Worm (Caenorhabditis elegans) whole organism, L4 larva: ENCODE results near the gene frpr-9.
A peak's percentile ranks its signal among the peaks of the same experiment; 100 is the strongest.

Source experiments
- D1046.2 ChIP-seq: fragments of 200-800 bp; sonication (Bioruptor generic); IDR thresholded peaks from 2 replicates; pipeline ENCODE4 v1.3.6; 2022; ENCODE audit warnings: missing genetic modification characterization, missing compliant biosample characterization
- F10B5.3 ChIP-seq: sonication (generic microtip); optimal IDR thresholded peaks from 2 replicates; lab custom pipeline; 2016; ENCODE audit warnings: mild to moderate bottlenecking, missing genetic modification characterization, missing compliant biosample characterization
- F26F4.8 ChIP-seq: fragments of 200-800 bp; sonication (Bioruptor generic); conservative IDR thresholded peaks from 2 replicates; pipeline ENCODE4 v1.3.6; 2022; ENCODE audit warnings: missing genetic modification characterization, missing compliant biosample characterization
- F49E8.2 ChIP-seq: sonication (generic microtip); optimal IDR thresholded peaks from 2 replicates; lab custom pipeline; 2016; ENCODE audit warnings: missing compliant biosample characterization, mild to moderate bottlenecking, missing genetic modification characterization, borderline replicate concordance
- R02D3.7 ChIP-seq: fragments of 150-350 bp; sonication (generic microtip); optimal IDR thresholded peaks from 3 replicates; lab custom pipeline; 2014; ENCODE audit warnings: missing biosample characterization, missing genetic modification characterization
- T20F7.1 ChIP-seq: fragments of 200-800 bp; sonication (Bioruptor generic); optimal IDR thresholded peaks from 2 replicates; lab custom pipeline; 2018; ENCODE audit warnings: mild to moderate bottlenecking, missing genetic modification characterization, missing compliant biosample characterization
- T26A8.4 ChIP-seq: fragments of 200-800 bp; sonication (Bioruptor generic); IDR thresholded peaks from 2 replicates; pipeline ENCODE4 v1.3.6; 2022; ENCODE audit warnings: missing genetic modification characterization, missing compliant biosample characterization
- Y105C5A.15 ChIP-seq: fragments of 200-800 bp; sonication (Bioruptor generic); IDR thresholded peaks from 2 replicates; pipeline ENCODE4 v1.3.6; 2022; ENCODE audit warnings: missing genetic modification characterization, missing compliant biosample characterization
- Y75B8A.6 ChIP-seq: fragments of 200-800 bp; sonication (Bioruptor generic); IDR thresholded peaks from 2 replicates; pipeline ENCODE4 v1.3.6; 2022; ENCODE audit warnings: missing genetic modification reagents, missing genetic modification characterization, missing compliant biosample characterization
- ZK337.2 ChIP-seq: fragments of 200-800 bp; sonication (Bioruptor generic); IDR thresholded peaks from 2 replicates; pipeline ENCODE4 v1.3.6; 2022; ENCODE audit warnings: missing genetic modification reagents, missing genetic modification characterization, missing compliant biosample characterization
- aha-1 ChIP-seq: fragments of 150-350 bp; peaks from one replicate; lab custom pipeline; 2014; ENCODE audit warnings: missing biosample characterization, missing genetic modification characterization
- aly-2 ChIP-seq: sonication (generic microtip); optimal IDR thresholded peaks from 2 replicates; lab custom pipeline; 2018; ENCODE audit warnings: missing biosample characterization, missing genetic modification characterization
- ama-1 ChIP-seq: fragments of 150-350 bp; optimal IDR thresholded peaks from 2 replicates; lab custom pipeline; 2014; ENCODE audit warnings: inconsistent platforms, mixed read lengths
- arid-1 ChIP-seq: fragments of 200-800 bp; sonication (Bioruptor generic); conservative IDR thresholded peaks from 2 replicates; pipeline ENCODE4 v1.3.6; 2022; ENCODE audit warnings: missing genetic modification reagents, missing genetic modification characterization, missing compliant biosample characterization
- attf-4 ChIP-seq: sonication (generic microtip); optimal IDR thresholded peaks from 3 replicates; lab custom pipeline; 2017; ENCODE audit warnings: missing biosample characterization, missing genetic modification characterization
- ceh-20 ChIP-seq: fragments of 200-800 bp; sonication (Bioruptor generic); IDR thresholded peaks from 2 replicates; pipeline ENCODE4 v1.3.6; 2022; ENCODE audit warnings: missing genetic modification reagents, missing genetic modification characterization, missing compliant biosample characterization
- ceh-28 ChIP-seq: fragments of 150-350 bp; optimal IDR thresholded peaks from 2 replicates; lab custom pipeline; 2014; ENCODE audit warnings: missing biosample characterization, missing genetic modification reagents, missing genetic modification characterization
- ceh-44 ChIP-seq: fragments of 200-800 bp; sonication (Bioruptor generic); IDR thresholded peaks from 2 replicates; pipeline ENCODE4 v1.3.6; 2022; ENCODE audit warnings: missing genetic modification reagents, missing genetic modification characterization, missing compliant biosample characterization
- ceh-62 ChIP-seq: sonication (generic microtip); optimal IDR thresholded peaks from 2 replicates; lab custom pipeline; 2017; ENCODE audit warnings: missing biosample characterization, missing genetic modification characterization
- cey-2 ChIP-seq: sonication (generic microtip); optimal IDR thresholded peaks from 3 replicates; lab custom pipeline; 2017; ENCODE audit warnings: missing genetic modification characterization, mild to moderate bottlenecking, missing compliant biosample characterization, antibody characterized with exemption, borderline replicate concordance; ENCODE audit not compliant: insufficient read depth
- duxl-1 ChIP-seq: sonication (generic microtip); optimal IDR thresholded peaks from 2 replicates; lab custom pipeline; 2016; ENCODE audit warnings: mild to moderate bottlenecking, missing genetic modification characterization, moderate library complexity, missing compliant biosample characterization; ENCODE audit not compliant: poor library complexity
- fkh-10 ChIP-seq: fragments of 150-350 bp; optimal IDR thresholded peaks from 2 replicates; lab custom pipeline; 2014; ENCODE audit warnings: missing biosample characterization, missing genetic modification reagents, missing genetic modification characterization
- gei-8 ChIP-seq: fragments of 200-800 bp; sonication (Bioruptor generic); optimal IDR thresholded peaks from 2 replicates; lab custom pipeline; 2018; ENCODE audit warnings: mild to moderate bottlenecking, missing genetic modification characterization, missing compliant biosample characterization
- hif-1 ChIP-seq, 2 experiments: sonication (generic microtip); optimal IDR thresholded peaks; 2 replicates each; lab custom pipeline; 2016 to 2017; ENCODE audit warnings: missing compliant biosample characterization in 2 of 2, missing genetic modification characterization in 2 of 2, missing genetic modification reagents in 2 of 2, missing genotype in 2 of 2, mild to moderate bottlenecking in 1 of 2
- hmg-1.1 ChIP-seq: fragments of 200-800 bp; sonication (Bioruptor generic); IDR thresholded peaks from 2 replicates; pipeline ENCODE4 v1.3.6; 2022; ENCODE audit warnings: missing genetic modification reagents, missing genetic modification characterization, missing compliant biosample characterization
- lin-1 ChIP-seq: fragments of 200-800 bp; sonication (Bioruptor generic); IDR thresholded peaks from 2 replicates; pipeline ENCODE4 v1.3.6; 2022; ENCODE audit warnings: missing genetic modification reagents, missing genetic modification characterization, missing compliant biosample characterization
- lin-29 ChIP-seq: fragments of 200-800 bp; sonication (Bioruptor generic); IDR thresholded peaks from 2 replicates; pipeline ENCODE4 v1.3.6; 2022; ENCODE audit warnings: missing genetic modification reagents, missing genetic modification characterization, missing compliant biosample characterization
- madf-5 ChIP-seq, 2 experiments: fragments of 200-800 bp; sonication (Bioruptor generic); IDR thresholded peaks; 2 replicates each; pipeline ENCODE4 v1.3.6; 2022; ENCODE audit warnings: missing compliant biosample characterization in 2 of 2, missing genetic modification characterization in 2 of 2
- mes-2 ChIP-seq: sonication (generic microtip); optimal IDR thresholded peaks from 2 replicates; lab custom pipeline; 2016; ENCODE audit warnings: missing genotype, mild to moderate bottlenecking, missing genetic modification characterization, missing compliant biosample characterization; ENCODE audit not compliant: poor library complexity, severe bottlenecking
- mxl-2 ChIP-seq: fragments of 200-800 bp; sonication (Bioruptor generic); conservative IDR thresholded peaks from 2 replicates; pipeline ENCODE4 v1.3.6; 2022; ENCODE audit warnings: missing genetic modification reagents, missing genetic modification characterization, missing compliant biosample characterization
- nhr-102 ChIP-seq: sonication (generic microtip); optimal IDR thresholded peaks from 2 replicates; lab custom pipeline; 2016; ENCODE audit warnings: mild to moderate bottlenecking, missing genetic modification characterization, moderate library complexity, missing compliant biosample characterization
- nhr-111 ChIP-seq: fragments of 200-800 bp; sonication (Bioruptor generic); optimal IDR thresholded peaks from 2 replicates; lab custom pipeline; 2018; ENCODE audit warnings: mild to moderate bottlenecking, missing genetic modification characterization, missing compliant biosample characterization
- nhr-77 ChIP-seq: fragments of 150-350 bp; optimal IDR thresholded peaks from 2 replicates; lab custom pipeline; 2014; ENCODE audit warnings: missing biosample characterization, missing genetic modification characterization
- pha-4 ChIP-seq, 2 experiments: fragments of 150-350 bp in 1 of 2; fragments of 200-800 bp in 1 of 2; sonication (Bioruptor generic) in 1 of 2; IDR thresholded peaks in 1 of 2; optimal IDR thresholded peaks in 1 of 2; 2 replicates each; pipeline versions ENCODE4 v1.3.6 to Lab custom; 2014 to 2022; ENCODE audit warnings: missing genetic modification characterization in 2 of 2, missing genetic modification reagents in 2 of 2, missing biosample characterization in 1 of 2, missing compliant biosample characterization in 1 of 2
- pqm-1 ChIP-seq: sonication (generic microtip); optimal IDR thresholded peaks from 2 replicates; lab custom pipeline; 2017; ENCODE audit warnings: missing biosample characterization, missing genetic modification characterization
- sdz-12 ChIP-seq: fragments of 200-800 bp; sonication (Bioruptor generic); optimal IDR thresholded peaks from 2 replicates; lab custom pipeline; 2018; ENCODE audit warnings: mild to moderate bottlenecking, missing genetic modification characterization, missing compliant biosample characterization
- snpc-4 ChIP-seq: fragments of 150-350 bp; optimal IDR thresholded peaks from 2 replicates; lab custom pipeline; 2014; ENCODE audit warnings: missing biosample characterization, missing genetic modification characterization
- spr-1 ChIP-seq: sonication (generic microtip); optimal IDR thresholded peaks from 2 replicates; lab custom pipeline; 2016; ENCODE audit warnings: mild to moderate bottlenecking, missing genetic modification characterization, missing compliant biosample characterization
- unc-130 ChIP-seq: sonication (generic microtip); optimal IDR thresholded peaks from 2 replicates; lab custom pipeline; 2016; ENCODE audit warnings: missing genetic modification reagents, missing genetic modification characterization, missing compliant biosample characterization
- zip-11 ChIP-seq: fragments of 200-800 bp; sonication (Bioruptor generic); IDR thresholded peaks from 2 replicates; pipeline ENCODE4 v1.3.6; 2022; ENCODE audit warnings: missing genetic modification characterization, missing compliant biosample characterization
- ztf-11 ChIP-seq: fragments of 150-350 bp; optimal IDR thresholded peaks from 2 replicates; lab custom pipeline; 2014; ENCODE audit warnings: missing biosample characterization, missing genetic modification characterization

Gene frpr-9

DNA sequence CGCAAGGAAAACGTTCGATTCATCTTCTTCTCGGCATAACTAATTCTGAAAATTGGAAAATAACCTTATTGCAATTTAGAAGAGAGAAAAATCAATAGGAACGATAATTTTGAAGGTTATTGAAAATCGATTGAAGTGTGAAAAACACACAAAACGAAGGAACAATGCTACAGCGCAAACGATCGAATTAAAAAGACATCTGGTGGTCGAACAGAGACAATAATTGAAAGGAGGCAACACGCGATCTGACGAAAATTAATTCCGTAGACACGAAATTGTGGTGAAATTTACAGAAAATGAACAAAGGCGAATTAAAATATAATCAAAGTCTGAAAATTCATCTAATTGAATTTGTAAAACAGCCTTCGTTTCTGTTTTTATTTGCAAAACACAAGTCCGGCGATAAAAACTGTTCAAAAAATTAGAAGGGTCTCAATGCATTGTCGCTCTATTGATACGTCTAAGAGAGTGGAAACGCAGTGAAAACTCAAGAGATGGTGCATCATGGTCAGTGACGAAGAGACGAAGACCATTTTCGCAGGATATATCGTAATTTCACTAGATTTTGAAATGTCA is 47.6 kb downstream of the frpr-9 start, which contains the start of gene pak-2 (continued):
- TF ChIP-seq snpc-4 (tag; lab: Kevin White, UChicago) (no peak), T26A8.4 (GFP tag; lab: Robert Waterston, UW) (no peak), madf-5 (GFP tag; IDR thresholded peaks at IDR 0.05; lab: Robert Waterston, UW) (no peak), Y105C5A.15 (no peak), arid-1 (GFP tag; lab: Robert Waterston, UW) (no peak), F10B5.3 (tag; lab: Kevin White, UChicago) (no peak), ztf-11 (tag; lab: Kevin White, UChicago) (no peak), nhr-102 (tag; lab: Kevin White, UChicago) (no peak), aha-1 (tag; lab: Kevin White, UChicago) (no peak), nhr-111 (GFP tag; lab: Kevin White, UChicago) (no peak), F49E8.2 (tag; lab: Kevin White, UChicago) (no peak), hmg-1.1 (GFP tag; lab: Robert Waterston, UW) (peak; percentile 63), mes-2 (tag; lab: Kevin White, UChicago) (peak; percentile 89), pqm-1 (tag; lab: Kevin White, UChicago) (peak; percentile 0), sdz-12 (GFP tag; lab: Kevin White, UChicago) (no peak), nhr-77 (tag; lab: Kevin White, UChicago) (peak; percentile 83), hif-1 (tag; optimal IDR thresholded peaks at IDR 0.05; lab: Kevin White, UChicago) (peak in 1 of 2 experiments; percentile 93), Y75B8A.6 (GFP tag; lab: Robert Waterston, UW) (no peak), spr-1 (tag; lab: Kevin White, UChicago) (no peak), pha-4 (GFP tag; IDR thresholded peaks at IDR 0.05; lab: Robert Waterston, UW) (0 out of 2 replicates have a peak, but pooled peaks have one; percentile 8), pha-4 (tag; optimal IDR thresholded peaks at IDR 0.05; lab: Kevin White, UChicago) (no peak), ceh-44 (0 out of 2 replicates have a peak, but pooled peaks have one; percentile 11), mxl-2 (GFP tag; lab: Robert Waterston, UW) (no peak), cey-2 (tag; lab: Kevin White, UChicago) (no peak), gei-8 (no peak), F26F4.8 (GFP tag; lab: Robert Waterston, UW) (no peak), lin-1 (GFP tag; lab: Robert Waterston, UW) (no peak)

DNA sequence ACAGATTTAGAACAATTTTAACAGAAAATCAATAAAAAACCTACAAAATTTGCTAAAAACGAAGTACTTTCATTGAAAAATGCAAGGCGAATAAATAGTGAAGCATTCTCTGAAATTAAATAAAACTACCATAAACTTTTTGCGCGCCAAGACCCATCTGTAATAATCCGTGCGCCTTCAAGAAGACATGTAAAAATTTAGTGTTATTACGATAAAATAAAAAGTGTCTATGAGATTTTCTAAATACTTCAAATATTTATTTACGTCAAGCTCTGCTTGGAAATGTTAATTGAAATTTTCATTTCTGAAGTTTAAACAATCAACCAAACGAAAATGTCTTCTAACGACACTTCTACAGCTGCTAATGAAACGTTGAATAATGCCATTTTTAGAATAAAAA is 48.1 kb downstream of the frpr-9 start, which contains the start of gene C45B11.9:
Gene C45B11.9 (plus strand): TSS at position 301 of the 400 bp plus-strand sequence.
- no peak for TF ChIP-seq lin-29 (GFP tag; lab: Robert Waterston, UW)
- no peak for TF ChIP-seq gei-8
- no peak for TF ChIP-seq ztf-11 (tag; lab: Kevin White, UChicago)
- TF ChIP-seq ceh-28 = no peak
- TF ChIP-seq duxl-1 (tag; lab: Kevin White, UChicago) = no peak
- no peak for TF ChIP-seq unc-130
- TF ChIP-seq R02D3.7 (tag; lab: Kevin White, UChicago) = no peak
- TF ChIP-seq, all 104 proteins: peak for 0

DNA sequence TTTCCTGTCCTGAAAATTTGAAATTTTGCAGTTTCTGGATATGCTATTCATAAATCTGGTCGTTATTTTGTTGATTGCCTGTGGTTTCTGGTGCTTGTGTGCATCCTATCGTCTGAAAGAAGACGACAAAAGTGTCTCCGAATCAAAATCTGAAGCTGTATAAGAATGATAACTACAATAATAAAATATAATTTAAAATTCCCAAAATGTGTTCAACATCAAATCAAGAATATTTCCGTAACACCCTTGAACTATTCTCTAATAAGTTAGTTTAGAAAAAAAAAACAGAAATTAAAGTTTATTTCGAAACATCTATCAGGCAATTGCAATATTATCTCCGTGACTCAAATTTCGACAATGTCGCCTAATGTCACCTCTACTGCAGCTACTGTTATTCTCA is 48.6 kb downstream of the frpr-9 start, which contains the start of gene C45B11.8:
Gene C45B11.8 (plus strand): TSS at position 301 of the 400 bp plus-strand sequence.
- no peak for TF ChIP-seq ZK337.2 (GFP tag; lab: Robert Waterston, UW)

DNA sequence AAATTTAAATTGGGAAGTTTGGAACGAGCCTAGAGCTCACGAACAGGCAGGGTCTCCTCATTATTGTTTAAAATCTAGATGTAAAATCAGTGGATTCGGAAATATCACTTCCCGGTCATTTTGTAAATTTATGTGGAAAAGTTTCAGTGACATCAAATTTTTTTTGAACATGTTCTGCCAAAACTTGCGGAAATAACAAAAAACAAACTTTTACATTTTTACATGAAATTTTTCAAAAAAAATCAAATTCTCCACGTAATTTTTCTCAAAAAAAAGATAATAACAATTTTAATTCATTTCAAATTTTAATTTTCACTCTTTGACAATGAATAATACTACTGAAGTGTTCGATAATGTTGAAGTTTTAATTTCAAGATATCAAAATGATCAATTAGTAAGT is 49.6 kb downstream of the frpr-9 start, which contains the start of gene C45B11.5:
Gene C45B11.5 (plus strand): TSS at position 301 of the 400 bp plus-strand sequence.
- no peak for TF ChIP-seq attf-4 (tag; lab: Kevin White, UChicago)
- no peak for TF ChIP-seq gei-8
- no peak for TF ChIP-seq snpc-4 (tag; lab: Kevin White, UChicago)
- no peak for TF ChIP-seq R02D3.7 (tag; lab: Kevin White, UChicago)
- no peak for TF ChIP-seq D1046.2 (GFP tag; lab: Robert Waterston, UW)
- no peak for TF ChIP-seq nhr-102 (tag; lab: Kevin White, UChicago)
- no peak for TF ChIP-seq aly-2 (tag; lab: Kevin White, UChicago)
- no peak for TF ChIP-seq Y105C5A.15
- TF ChIP-seq unc-130 = no peak
- no peak for TF ChIP-seq ama-1
- TF ChIP-seq ceh-20 (GFP tag; lab: Robert Waterston, UW) = no peak
- TF ChIP-seq fkh-10 (GFP tag; lab: Kevin White, UChicago) = no peak
- TF ChIP-seq zip-11 (GFP tag; lab: Robert Waterston, UW) = no peak
- TF ChIP-seq pha-4 (GFP tag; IDR thresholded peaks at IDR 0.05; lab: Robert Waterston, UW) = no peak
- TF ChIP-seq pha-4 (tag; optimal IDR thresholded peaks at IDR 0.05; lab: Kevin White, UChicago) = no peak
- no peak for TF ChIP-seq ceh-62 (tag; lab: Kevin White, UChicago)
- TF ChIP-seq T20F7.1 (GFP tag; lab: Kevin White, UChicago) = no peak
